Worm (Caenorhabditis elegans) whole organism, L1 larva: Measurements from ENCODE around the gene C14A6.8.

Source experiments
- ceh-82 ChIP-seq, 3 experiments: fragments of 150-350 bp in 1 of 3; sonication (generic microtip) in 2 of 3; optimal IDR thresholded peaks; 2 replicates each; lab custom pipeline; 2014 to 2017; ENCODE audit warnings: missing biosample characterization in 3 of 3, missing genetic modification characterization in 3 of 3
- elt-3 ChIP-seq, 6 experiments: fragments of 150-350 bp in 1 of 6; sonication (generic microtip); optimal IDR thresholded peaks; 2 replicates each; lab custom pipeline; 2017 to 2018; ENCODE audit warnings: missing biosample characterization in 6 of 6, missing genetic modification characterization in 6 of 6, inconsistent platforms in 1 of 6
- lin-35 ChIP-seq, 2 experiments: fragments of 150-350 bp; optimal IDR thresholded peaks; 2 replicates each; lab custom pipeline; 2014; ENCODE audit warnings: missing biosample characterization in 2 of 2, missing genetic modification characterization in 2 of 2, missing genetic modification reagents in 2 of 2
- nhr-12 ChIP-seq: sonication (generic microtip); optimal IDR thresholded peaks from 2 replicates; lab custom pipeline; 2017; ENCODE audit warnings: missing biosample characterization, missing genetic modification characterization
- nhr-76 ChIP-seq: sonication (generic microtip); optimal IDR thresholded peaks from 2 replicates; lab custom pipeline; 2017; ENCODE audit warnings: missing biosample characterization, missing genetic modification characterization
- nhr-77 ChIP-seq: fragments of 150-350 bp; optimal IDR thresholded peaks from 2 replicates; lab custom pipeline; 2014; ENCODE audit warnings: missing biosample characterization, missing genetic modification characterization
- pax-3 ChIP-seq: fragments of 200-800 bp; sonication (Bioruptor generic); optimal IDR thresholded peaks from 2 replicates; lab custom pipeline; 2018; ENCODE audit warnings: mild to moderate bottlenecking, missing genetic modification characterization, moderate library complexity, missing compliant biosample characterization
- skn-1 ChIP-seq: fragments of 150-350 bp; optimal IDR thresholded peaks from 2 replicates; lab custom pipeline; 2014; ENCODE audit warnings: missing biosample characterization, missing genetic modification characterization
- snpc-4 ChIP-seq: fragments of 150-350 bp; optimal IDR thresholded peaks from 2 replicates; lab custom pipeline; 2014; ENCODE audit warnings: missing biosample characterization, missing genetic modification characterization
- sptf-1 ChIP-seq: fragments of 150-350 bp; optimal IDR thresholded peaks from 2 replicates; lab custom pipeline; 2014; ENCODE audit warnings: missing biosample characterization, missing genetic modification characterization
- unc-62 ChIP-seq: fragments of 150-350 bp; optimal IDR thresholded peaks from 2 replicates; lab custom pipeline; 2014; ENCODE audit warnings: missing biosample characterization, missing genetic modification reagents, missing genetic modification characterization
- zag-1 ChIP-seq: fragments of 150-350 bp; optimal IDR thresholded peaks from 2 replicates; lab custom pipeline; 2014; ENCODE audit warnings: missing biosample characterization, missing genetic modification characterization
- ztf-4 ChIP-seq: fragments of 150-350 bp; optimal IDR thresholded peaks from 2 replicates; lab custom pipeline; 2014; ENCODE audit warnings: missing biosample characterization, missing genetic modification characterization

- no peak for TF ChIP-seq skn-1
- TF ChIP-seq snpc-4 (tag; lab: Kevin White, UChicago): no peak
- no peak for TF ChIP-seq ceh-82 (tag; optimal IDR thresholded peaks at IDR 0.05; lab: Kevin White, UChicago)
- TF ChIP-seq ztf-4 (tag; lab: Kevin White, UChicago): no peak
- no peak for TF ChIP-seq nhr-12 (tag; lab: Kevin White, UChicago)
- no peak for TF ChIP-seq nhr-76 (tag; lab: Kevin White, UChicago)
- TF ChIP-seq zag-1 (tag; lab: Kevin White, UChicago): no peak
- TF ChIP-seq elt-3 (tag; optimal IDR thresholded peaks at IDR 0.05; lab: Kevin White, UChicago): no peak
- no peak for TF ChIP-seq pax-3 (tag; lab: Kevin White, UChicago)
- no peak for TF ChIP-seq sptf-1 (tag; lab: Kevin White, UChicago)
- TF ChIP-seq unc-62 (GFP tag; lab: Kevin White, UChicago): no peak
- no peak for TF ChIP-seq nhr-77
- no peak for TF ChIP-seq lin-35 (GFP tag; optimal IDR thresholded peaks at IDR 0.05; lab: Kevin White, UChicago)
Observed at ce11 chrV:18162568-18162967, 8.9 kb downstream of the C14A6.8 start, which contains the start of gene C14A6.12.
